Fruit fly (Drosophila melanogaster): ENCODE results near the gene ND-20L.

Gene ND-20L

DNA sequence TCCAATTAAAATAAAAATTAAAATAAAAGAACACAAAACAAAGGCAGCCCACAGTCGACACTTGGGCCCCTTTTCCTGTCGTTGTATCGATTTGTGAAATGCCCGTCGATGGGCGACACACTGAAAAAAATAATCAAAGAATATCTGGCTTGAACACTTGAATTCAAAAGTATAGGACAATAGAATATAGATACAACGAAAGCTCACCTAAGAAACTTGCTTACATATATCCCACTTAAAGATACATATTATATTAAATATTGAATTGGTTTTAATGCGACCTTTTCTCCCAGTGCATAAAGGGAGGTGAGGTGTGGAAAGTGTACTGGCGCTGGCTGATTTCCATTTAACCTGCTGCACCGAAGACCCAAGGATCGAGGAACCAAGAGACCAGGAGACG lies 6.6 kb downstream of the ND-20L start (continued):
- TF ChIP-seq H15 (GFP tag; IDR thresholded peaks at IDR 0.05) = no peak
- TF ChIP-seq CG1792 (GFP tag; optimal IDR thresholded peaks at IDR 0.05) = no peak
- TF ChIP-seq en (GFP tag; optimal IDR thresholded peaks at IDR 0.05) = no peak
- TF ChIP-seq lola (GFP tag; optimal IDR thresholded peaks at IDR 0.05) = peak in 1 of 3 experiments; percentile 80
- TF ChIP-seq CG4404 (GFP tag; IDR thresholded peaks at IDR 0.05) = peak; percentile 54
- TF ChIP-seq Rfx (GFP tag; IDR thresholded peaks at IDR 0.05) = no peak
- no peak for TF ChIP-seq sug (tag; optimal IDR thresholded peaks at IDR 0.05)
- TF ChIP-seq stwl (tag; optimal IDR thresholded peaks at IDR 0.05) = no peak
- no peak for TF ChIP-seq Bdp1 (GFP tag; optimal IDR thresholded peaks at IDR 0.05)
- peak; percentile 1 for TF ChIP-seq CG8944 (GFP tag; optimal IDR thresholded peaks at IDR 0.05)
- no peak for TF ChIP-seq CG12942 (GFP tag; optimal IDR thresholded peaks at IDR 0.05)
- TF ChIP-seq pita (GFP tag; optimal IDR thresholded peaks at IDR 0.05) = no peak
- peak; percentile 28 for TF ChIP-seq ems (GFP tag; optimal IDR thresholded peaks at IDR 0.05)
- TF ChIP-seq ATbp (GFP tag; optimal IDR thresholded peaks at IDR 0.05) = peak; percentile 4
- TF ChIP-seq BtbVII (GFP tag; optimal IDR thresholded peaks at IDR 0.05) = no peak
- 0 out of 3 replicates have a peak, but pooled peaks have one; percentile 52 for TF ChIP-seq so (GFP tag; IDR thresholded peaks at IDR 0.05)
- TF ChIP-seq toy (GFP tag; IDR thresholded peaks at IDR 0.05) = no peak
- TF ChIP-seq Adf1 (GFP tag; IDR thresholded peaks at IDR 0.05) = no peak
- TF ChIP-seq wor (GFP tag; IDR thresholded peaks at IDR 0.05) = no peak
- no peak for TF ChIP-seq CG17612 (GFP tag; IDR thresholded peaks at IDR 0.05)
- TF ChIP-seq gsb-n (tag; optimal IDR thresholded peaks at IDR 0.05) = peak; percentile 58
- no peak for TF ChIP-seq CG16813 (GFP tag; IDR thresholded peaks at IDR 0.05; ENCODE audit: partially characterized antibody)
- TF ChIP-seq Dll (GFP tag; IDR thresholded peaks at IDR 0.05; ENCODE audit: partially characterized antibody) = no peak
- no peak for TF ChIP-seq org-1 (GFP tag; optimal IDR thresholded peaks at IDR 0.05)
- peak; percentile 29 for TF ChIP-seq bcd (GFP tag; optimal IDR thresholded peaks at IDR 0.05)
- no peak for TF ChIP-seq CG16779 (GFP tag; IDR thresholded peaks at IDR 0.05)
- no peak for TF ChIP-seq Dek (tag; optimal IDR thresholded peaks at IDR 0.05)
- TF ChIP-seq mam (GFP tag; optimal IDR thresholded peaks at IDR 0.05) = no peak
- no peak for TF ChIP-seq trh (GFP tag; optimal IDR thresholded peaks at IDR 0.05)
- no peak for TF ChIP-seq ato (GFP tag; IDR thresholded peaks at IDR 0.05; ENCODE audit: partially characterized antibody)
- peak; percentile 18; the same call in 1 of the 2 replicates for TF ChIP-seq slbo (GFP tag; IDR thresholded peaks at IDR 0.05)
- TF ChIP-seq Nf-YA (GFP tag; IDR thresholded peaks at IDR 0.05) = no peak
- TF ChIP-seq grn (GFP tag; optimal IDR thresholded peaks at IDR 0.05) = no peak
- TF ChIP-seq CG10147 (GFP tag; optimal IDR thresholded peaks at IDR 0.05) = no peak
- TF ChIP-seq Xrp1 (GFP tag; IDR thresholded peaks at IDR 0.05) = peak; percentile 82
- TF ChIP-seq jing (GFP tag; optimal IDR thresholded peaks at IDR 0.05) = peak; percentile 34

DNA sequence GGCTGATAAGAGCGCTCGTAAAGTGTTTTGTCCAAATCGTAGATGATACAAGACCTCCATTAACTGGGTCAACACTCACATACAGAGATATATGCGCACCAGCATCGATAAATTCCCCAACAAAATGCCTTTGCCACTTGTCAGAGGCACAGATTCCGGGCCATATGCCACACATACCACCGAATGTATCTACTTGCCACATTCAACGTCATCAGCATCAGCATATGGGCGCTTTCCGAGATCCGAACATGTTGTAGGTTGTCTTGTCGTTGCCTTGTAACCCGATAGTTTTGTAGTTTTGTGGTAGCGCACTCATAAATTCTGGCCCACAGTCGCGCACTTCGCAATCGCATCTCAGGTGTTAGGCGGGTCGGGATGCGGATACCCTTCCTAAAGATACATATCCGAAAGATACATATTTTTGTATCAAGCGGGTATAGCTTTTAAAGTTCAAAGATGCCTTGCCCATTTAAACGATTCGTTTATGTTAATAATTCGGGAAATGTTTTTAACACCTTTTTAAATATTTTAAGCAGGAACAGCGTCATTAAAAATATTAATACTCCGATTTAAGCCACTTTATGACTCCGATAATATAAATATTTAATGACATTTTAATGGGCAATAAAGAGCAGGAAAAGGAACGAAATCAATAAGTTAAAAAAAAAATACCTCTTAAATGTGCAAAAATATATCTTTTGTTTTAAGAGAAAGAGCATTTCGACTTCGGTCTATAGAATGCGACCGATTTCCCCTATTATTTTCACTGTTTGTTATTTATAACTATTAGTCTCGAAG lies 8.7 kb downstream of the ND-20L start:
- peak; percentile 16 for TF ChIP-seq fd96Cb (tag; optimal IDR thresholded peaks at IDR 0.05)
- peak; percentile 24 for TF ChIP-seq tio (GFP tag; optimal IDR thresholded peaks at IDR 0.05)
- 0 out of 2 replicates have a peak, but pooled peaks have one; percentile 19 for TF ChIP-seq chm (GFP tag; IDR thresholded peaks at IDR 0.05)
- peak; percentile 46 for TF ChIP-seq dmrt99B (tag; optimal IDR thresholded peaks at IDR 0.05)
- peak; percentile 6 for TF ChIP-seq CG5180 (GFP tag; optimal IDR thresholded peaks at IDR 0.05)
- TF ChIP-seq Abd-B (GFP tag; optimal IDR thresholded peaks at IDR 0.05) = peak; percentile 10
- TF ChIP-seq CG18262 (tag; optimal IDR thresholded peaks at IDR 0.05) = peak; percentile 47
- TF ChIP-seq CG30403 (GFP tag; optimal IDR thresholded peaks at IDR 0.05) = peak; percentile 33
- peak; percentile 28 for TF ChIP-seq CG14710 (tag; optimal IDR thresholded peaks at IDR 0.05)
- no peak for TF ChIP-seq CG15269 (tag; optimal IDR thresholded peaks at IDR 0.05)
- TF ChIP-seq ERR (GFP tag; optimal IDR thresholded peaks at IDR 0.05) = no peak
- peak; percentile 43 for TF ChIP-seq phol (tag; optimal IDR thresholded peaks at IDR 0.05)
- peak; percentile 41; the same call in 1 of the 2 replicates for TF ChIP-seq CG31441 (GFP tag; IDR thresholded peaks at IDR 0.05)
- TF ChIP-seq nerfin-1 (tag; optimal IDR thresholded peaks at IDR 0.05) = no peak
- no peak for TF ChIP-seq CG9727 (GFP tag; optimal IDR thresholded peaks at IDR 0.05)
- TF ChIP-seq sens (GFP tag) = peak; percentile 81
